Worm (Caenorhabditis elegans): ENCODE data around the gene Y11D7A.5.

- TF ChIP-seq B0019.2 (GFP tag; conservative IDR thresholded peaks at IDR 0.05), result no peak
- TF ChIP-seq mxl-1 (tag; optimal IDR thresholded peaks at IDR 0.05), result no peak
- no peak for TF ChIP-seq egl-44 (GFP tag; IDR thresholded peaks at IDR 0.05)
- no peak for TF ChIP-seq nhr-179 (tag; optimal IDR thresholded peaks at IDR 0.05)
- TF ChIP-seq mcd-1 (GFP tag; IDR thresholded peaks at IDR 0.05), result no peak
- no peak for TF ChIP-seq K12H6.12 (tag; optimal IDR thresholded peaks at IDR 0.05)
Observed at ce11 chrIV:9259687-9260086, 14.4 kb upstream of the Y11D7A.5 start, which contains the start of gene Y11D7A.10.

Measured in whole organism, young adult.